Fruit fly (Drosophila melanogaster): ENCODE data around the gene elm.

Gene elm

DNA sequence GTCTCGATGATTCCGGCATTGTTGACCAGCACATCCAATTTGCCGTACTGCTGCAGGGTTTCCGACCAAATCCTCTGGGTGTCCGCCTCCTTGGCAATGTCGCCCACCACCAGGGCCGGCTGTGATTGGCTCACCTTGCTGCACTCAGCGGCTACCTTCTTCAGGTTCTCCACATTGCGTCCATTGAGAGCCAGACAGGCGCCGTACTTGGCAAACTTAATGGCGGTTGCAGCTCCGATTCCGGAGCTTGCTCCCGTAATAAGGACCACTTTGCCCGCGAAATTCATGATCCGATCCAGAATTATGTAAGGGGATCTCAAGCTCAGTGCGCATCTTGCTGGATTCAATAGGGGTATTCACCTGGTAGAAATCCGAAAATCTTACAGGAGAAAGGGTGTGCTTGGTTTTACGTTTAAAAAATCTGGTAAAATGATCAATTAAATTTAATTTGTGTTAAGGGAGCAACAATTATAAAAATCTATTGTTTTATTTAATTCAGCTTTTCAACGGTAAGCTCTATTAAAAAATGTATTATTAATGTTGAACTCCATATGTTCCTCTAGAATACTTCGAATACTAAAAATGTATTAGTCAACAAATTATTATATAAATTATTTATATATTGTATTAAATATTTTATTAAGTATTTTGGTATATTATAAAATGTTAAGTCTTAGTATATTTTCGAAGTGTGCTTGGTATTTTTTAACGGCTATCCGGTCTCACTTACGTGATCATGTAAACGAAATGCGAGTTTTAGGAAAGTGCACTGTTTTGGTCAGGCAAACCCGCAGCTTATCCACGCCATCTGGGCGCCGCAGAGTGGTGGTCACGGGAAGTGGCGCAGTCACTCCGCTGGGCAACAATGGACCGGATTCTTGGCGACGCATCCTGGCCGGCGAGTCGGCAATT lies 17.9 kb downstream of the elm start, which contains the start of the genes CG31548 and CG12170:
CG31548 (minus strand) TSS at position 334 of the 912 bp plus-strand sequence.
CG12170 (plus strand) TSS at position 716 of the 912 bp plus-strand sequence.
- TF ChIP-seq kay (GFP tag; ENCODE audit: borderline replicate concordance) = no peak
- no peak for TF ChIP-seq CG5204 (GFP tag; optimal IDR thresholded peaks at IDR 0.05)
- peak; percentile 1 for TF ChIP-seq Crg-1 (GFP tag; optimal IDR thresholded peaks at IDR 0.05)
- TF ChIP-seq cic (GFP tag; optimal IDR thresholded peaks at IDR 0.05) = no peak
- no peak for TF ChIP-seq toe (GFP tag; optimal IDR thresholded peaks at IDR 0.05)
- TF ChIP-seq ovo (GFP tag; optimal IDR thresholded peaks at IDR 0.05) = no peak
- peak; percentile 27 for TF ChIP-seq tj (GFP tag; optimal IDR thresholded peaks at IDR 0.05)
- TF ChIP-seq CG7101 (tag; optimal IDR thresholded peaks at IDR 0.05) = peak; percentile 56
- no peak for TF ChIP-seq Clk (GFP tag; optimal IDR thresholded peaks at IDR 0.05)
- peak; percentile 25 for TF ChIP-seq Mnt (GFP tag; optimal IDR thresholded peaks at IDR 0.05)
- no peak for TF ChIP-seq CG1620 (GFP tag; optimal IDR thresholded peaks at IDR 0.05)
- TF ChIP-seq Hr96 (GFP tag; optimal IDR thresholded peaks at IDR 0.05) = no peak
- no peak for TF ChIP-seq cnc (optimal IDR thresholded peaks at IDR 0.05)
- TF ChIP-seq CG14711 (tag; optimal IDR thresholded peaks at IDR 0.05) = peak; percentile 57
- peak; percentile 2 for TF ChIP-seq CG12768 (GFP tag; optimal IDR thresholded peaks at IDR 0.05)
- peak; percentile 78 for TF ChIP-seq CG11617 (GFP tag; optimal IDR thresholded peaks at IDR 0.05)
- no peak for TF ChIP-seq pad (GFP tag; optimal IDR thresholded peaks at IDR 0.05)
- no peak for TF ChIP-seq bab1 (GFP tag; optimal IDR thresholded peaks at IDR 0.05)
- peak; percentile 31 for TF ChIP-seq CG7045 (GFP tag; optimal IDR thresholded peaks at IDR 0.05)
- peak; percentile 49 for TF ChIP-seq CG33017 (tag; optimal IDR thresholded peaks at IDR 0.05)

DNA sequence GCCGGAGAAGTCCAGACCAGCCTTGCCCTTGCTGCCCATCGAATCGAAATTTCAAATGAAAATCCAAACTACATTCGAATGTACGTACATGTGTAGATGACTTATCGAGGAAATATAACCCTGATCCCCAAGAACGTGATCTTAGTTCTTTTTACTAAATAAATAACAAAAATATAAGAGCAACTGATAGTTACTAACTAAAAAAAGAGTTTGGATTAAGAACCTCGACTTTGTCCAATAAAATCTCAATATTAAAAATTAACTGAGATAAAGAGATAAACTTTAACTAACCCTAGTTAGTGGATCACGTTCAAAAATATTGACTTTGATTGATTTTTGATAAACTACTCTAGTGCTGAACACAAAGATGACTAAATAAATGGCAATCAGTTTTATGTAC lies 19.1 kb downstream of the elm start, which contains the start of gene CG31546:
CG31546 (minus strand) TSS at position 101 of the 400 bp plus-strand sequence.
- TF ChIP-seq CG33017 (tag; optimal IDR thresholded peaks at IDR 0.05) (no peak), cic (GFP tag; optimal IDR thresholded peaks at IDR 0.05) (no peak), Clk (GFP tag; optimal IDR thresholded peaks at IDR 0.05) (no peak), Crg-1 (GFP tag; optimal IDR thresholded peaks at IDR 0.05) (no peak), cnc (optimal IDR thresholded peaks at IDR 0.05) (no peak), tj (GFP tag; optimal IDR thresholded peaks at IDR 0.05) (no peak), CG5204 (GFP tag; optimal IDR thresholded peaks at IDR 0.05) (no peak), kay (GFP tag; ENCODE audit: borderline replicate concordance) (no peak), pad (GFP tag; optimal IDR thresholded peaks at IDR 0.05) (no peak), CG12768 (GFP tag; optimal IDR thresholded peaks at IDR 0.05) (no peak), bab1 (GFP tag; optimal IDR thresholded peaks at IDR 0.05) (no peak), CG1620 (GFP tag; optimal IDR thresholded peaks at IDR 0.05) (no peak), CG7101 (tag; optimal IDR thresholded peaks at IDR 0.05) (no peak), ovo (GFP tag; optimal IDR thresholded peaks at IDR 0.05) (no peak), toe (GFP tag; optimal IDR thresholded peaks at IDR 0.05) (no peak), CG7045 (GFP tag; optimal IDR thresholded peaks at IDR 0.05) (no peak), CG14711 (tag; optimal IDR thresholded peaks at IDR 0.05) (no peak), Hr96 (GFP tag; optimal IDR thresholded peaks at IDR 0.05) (no peak), CG11617 (GFP tag; optimal IDR thresholded peaks at IDR 0.05) (no peak)

DNA sequence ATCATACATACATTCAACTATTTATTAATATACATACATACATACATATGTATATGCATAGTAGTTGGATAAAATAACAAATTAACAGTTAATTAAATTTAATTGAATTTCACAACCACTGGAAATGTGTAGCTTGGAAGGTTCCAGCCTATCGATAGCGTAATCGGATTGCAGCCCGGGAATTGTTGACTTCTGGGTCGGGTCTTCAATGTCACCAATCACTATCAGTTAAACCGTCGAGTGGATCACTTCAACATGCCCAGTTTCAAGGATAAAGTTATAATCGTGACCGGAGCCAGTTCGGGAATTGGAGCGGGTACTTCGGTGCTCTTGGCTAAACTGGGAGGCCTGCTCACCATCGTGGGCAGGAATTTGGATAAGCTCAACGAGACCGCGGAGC lies 21.2 kb downstream of the elm start, which contains the start of gene CG12171:
CG12171 (plus strand) TSS at position 191 of the 400 bp plus-strand sequence.
- peak; percentile 12 for TF ChIP-seq Crg-1 (GFP tag; optimal IDR thresholded peaks at IDR 0.05)
- TF ChIP-seq CG11617 (GFP tag; optimal IDR thresholded peaks at IDR 0.05) = peak; percentile 36
- TF ChIP-seq CG7101 (tag; optimal IDR thresholded peaks at IDR 0.05) = peak; percentile 23
- TF ChIP-seq Clk (GFP tag; optimal IDR thresholded peaks at IDR 0.05) = no peak
- peak; percentile 61 for TF ChIP-seq cic (GFP tag; optimal IDR thresholded peaks at IDR 0.05)
- TF ChIP-seq bab1 (GFP tag; optimal IDR thresholded peaks at IDR 0.05) = peak; percentile 34

DNA sequence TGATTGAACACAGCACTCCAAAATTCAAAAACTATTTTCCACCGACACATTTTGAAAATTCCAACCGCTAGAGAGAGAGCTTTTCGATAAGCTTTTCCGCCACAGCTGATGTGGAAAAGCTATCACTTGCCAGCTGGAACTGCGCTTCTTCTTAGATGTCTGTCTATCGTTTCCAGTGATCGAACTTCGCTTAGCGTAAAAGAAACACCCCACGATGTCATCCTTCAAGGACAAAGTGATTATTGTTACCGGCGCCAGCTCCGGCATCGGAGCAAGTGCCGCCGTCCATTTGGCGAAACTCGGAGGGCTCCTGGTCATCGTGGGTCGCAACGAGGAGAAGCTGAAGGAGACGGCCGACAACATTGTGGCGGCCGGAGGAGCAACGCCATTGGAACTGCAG lies 22.5 kb downstream of the elm start, which contains the start of gene CG31549:
CG31549 (plus strand) TSS at position 11 of the 400 bp plus-strand sequence.
- TF ChIP-seq Hr96 (GFP tag; optimal IDR thresholded peaks at IDR 0.05) (no peak), kay (GFP tag; ENCODE audit: borderline replicate concordance) (no peak), CG11617 (GFP tag; optimal IDR thresholded peaks at IDR 0.05) (no peak), CG1620 (GFP tag; optimal IDR thresholded peaks at IDR 0.05) (no peak), bab1 (GFP tag; optimal IDR thresholded peaks at IDR 0.05) (peak; percentile 17), CG14711 (tag; optimal IDR thresholded peaks at IDR 0.05) (no peak), cic (GFP tag; optimal IDR thresholded peaks at IDR 0.05) (peak; percentile 43), CG7045 (GFP tag; optimal IDR thresholded peaks at IDR 0.05) (no peak), cnc (optimal IDR thresholded peaks at IDR 0.05) (no peak), ovo (GFP tag; optimal IDR thresholded peaks at IDR 0.05) (no peak), toe (GFP tag; optimal IDR thresholded peaks at IDR 0.05) (no peak)

DNA sequence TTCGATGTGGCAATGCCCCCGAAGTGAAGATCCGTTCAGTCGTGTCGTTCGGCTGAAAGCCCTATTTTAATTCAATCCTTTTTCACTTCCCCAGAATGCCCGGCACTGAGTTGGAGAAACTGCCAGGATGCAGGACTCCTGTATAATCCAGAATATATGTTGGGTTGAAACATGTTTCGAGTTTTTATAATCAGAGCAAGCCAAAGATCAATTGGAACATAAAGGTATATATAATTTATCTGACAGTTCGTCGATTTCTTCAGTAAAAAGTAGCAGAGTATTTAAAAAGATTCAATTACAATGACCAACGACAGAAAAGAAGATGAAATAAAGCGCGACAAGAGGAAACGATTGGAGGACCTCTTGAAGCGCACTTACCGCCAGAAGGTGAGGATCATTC lies 27.1 kb downstream of the elm start, which contains the start of gene CG31551:
CG31551 (plus strand) TSS at position 301 of the 400 bp plus-strand sequence.
- TF ChIP-seq bab1 (GFP tag; optimal IDR thresholded peaks at IDR 0.05) (no peak), Hr96 (GFP tag; optimal IDR thresholded peaks at IDR 0.05) (no peak), Crg-1 (GFP tag; optimal IDR thresholded peaks at IDR 0.05) (no peak), CG1620 (GFP tag; optimal IDR thresholded peaks at IDR 0.05) (no peak), CG11617 (GFP tag; optimal IDR thresholded peaks at IDR 0.05) (no peak), ovo (GFP tag; optimal IDR thresholded peaks at IDR 0.05) (no peak), tj (GFP tag; optimal IDR thresholded peaks at IDR 0.05) (no peak), CG14711 (tag; optimal IDR thresholded peaks at IDR 0.05) (no peak), CG7101 (tag; optimal IDR thresholded peaks at IDR 0.05) (no peak), Clk (GFP tag; optimal IDR thresholded peaks at IDR 0.05) (no peak), Mnt (GFP tag; optimal IDR thresholded peaks at IDR 0.05) (no peak), pad (GFP tag; optimal IDR thresholded peaks at IDR 0.05) (no peak), CG7045 (GFP tag; optimal IDR thresholded peaks at IDR 0.05) (no peak), CG12768 (GFP tag; optimal IDR thresholded peaks at IDR 0.05) (no peak), cic (GFP tag; optimal IDR thresholded peaks at IDR 0.05) (no peak), cnc (optimal IDR thresholded peaks at IDR 0.05) (no peak)

All from whole organism, adult.